Fruit fly (Drosophila melanogaster) whole organism, embryonic: ENCODE measurements around the gene lbl.
A peak's percentile ranks its signal among the peaks of the same experiment; 100 is the strongest.

Experiments used
- Abd-B ChIP-seq: fragments of 200-800 bp; sonication (Bioruptor generic); optimal IDR thresholded peaks from 2 replicates; lab custom pipeline; 2018; ENCODE audit warnings: missing biosample characterization, mild to moderate bottlenecking, missing genetic modification characterization, moderate library complexity
- CG10209 ChIP-seq: fragments of 200-800 bp; sonication (Bioruptor generic); optimal IDR thresholded peaks from 3 replicates; lab custom pipeline; 2017; ENCODE audit warnings: missing biosample characterization, mild to moderate bottlenecking, missing genetic modification characterization, missing genetic modification reagents
- CG11723 ChIP-seq: fragments of 200-800 bp; sonication (Bioruptor generic); optimal IDR thresholded peaks from 2 replicates; lab custom pipeline; 2017; ENCODE audit warnings: missing biosample characterization, mild to moderate bottlenecking, missing genetic modification characterization
- CG12236 ChIP-seq: fragments of 200-800 bp; sonication (Bioruptor generic); optimal IDR thresholded peaks from 2 replicates; lab custom pipeline; 2016; ENCODE audit warnings: missing biosample characterization, missing genetic modification characterization
- CG12299 ChIP-seq: fragments of 200-800 bp; sonication (Bioruptor generic); optimal IDR thresholded peaks from 2 replicates; lab custom pipeline; 2018; ENCODE audit warnings: missing biosample characterization, mild to moderate bottlenecking, missing genetic modification characterization
- CG14441 ChIP-seq: fragments of 200-800 bp; sonication (Bioruptor generic); IDR thresholded peaks from 2 replicates; pipeline ENCODE4 v1.3.6; 2022; ENCODE audit warnings: missing biosample characterization, missing genetic modification characterization
- CG1647 ChIP-seq: fragments of 200-800 bp; sonication (Bioruptor generic); optimal IDR thresholded peaks from 3 replicates; lab custom pipeline; 2016; ENCODE audit warnings: missing biosample characterization, missing genetic modification characterization
- CG16779 ChIP-seq: fragments of 200-800 bp; sonication (Bioruptor generic); IDR thresholded peaks from 2 replicates; pipeline ENCODE4 v1.3.6; 2022; ENCODE audit warnings: missing biosample characterization, missing genetic modification characterization
- CG17359 ChIP-seq: fragments of 200-800 bp; sonication (Bioruptor generic); optimal IDR thresholded peaks from 3 replicates; lab custom pipeline; 2018; ENCODE audit warnings: missing biosample characterization, mild to moderate bottlenecking, missing genetic modification characterization, moderate library complexity
- CG17361 ChIP-seq: fragments of 200-800 bp; sonication (Bioruptor generic); IDR thresholded peaks from 3 replicates; pipeline ENCODE4 v1.3.6; 2022; ENCODE audit warnings: missing biosample characterization, missing genetic modification characterization
- CG18262 ChIP-seq: fragments of 200-800 bp; optimal IDR thresholded peaks from 3 replicates; lab custom pipeline; 2019; ENCODE audit warnings: missing biosample characterization, mild to moderate bottlenecking, missing genetic modification characterization, moderate library complexity
- CG3065 ChIP-seq: fragments of 200-800 bp; sonication (Bioruptor generic); optimal IDR thresholded peaks from 2 replicates; lab custom pipeline; 2016; ENCODE audit warnings: missing biosample characterization, missing genetic modification characterization
- CG6854 ChIP-seq: fragments of 200-800 bp; sonication (Bioruptor generic); optimal IDR thresholded peaks from 3 replicates; lab custom pipeline; 2017; ENCODE audit warnings: missing biosample characterization, mild to moderate bottlenecking, missing genetic modification characterization
- CG7963 ChIP-seq: fragments of 200-800 bp; sonication (Bioruptor generic); IDR thresholded peaks from 3 replicates; pipeline ENCODE4 v1.3.6; 2022; ENCODE audit warnings: missing biosample characterization, missing genetic modification characterization; ENCODE audit not compliant: partially characterized antibody
- CG8089 ChIP-seq: fragments of 200-800 bp; sonication (Bioruptor generic); optimal IDR thresholded peaks from 3 replicates; lab custom pipeline; 2016; ENCODE audit warnings: missing biosample characterization, missing genetic modification characterization
- CG8478 ChIP-seq: fragments of >200 bp; optimal IDR thresholded peaks from 2 replicates; lab custom pipeline; 2018
- CTCF ChIP-seq: fragments of 200-800 bp; sonication (Bioruptor generic); optimal IDR thresholded peaks from 2 replicates; lab custom pipeline; 2017; ENCODE audit warnings: missing biosample characterization, mild to moderate bottlenecking, missing genetic modification characterization, moderate library complexity
- CoRest ChIP-seq: fragments of 200-800 bp; sonication (Bioruptor generic); optimal IDR thresholded peaks from 3 replicates; lab custom pipeline; 2018; ENCODE audit warnings: missing biosample characterization, mild to moderate bottlenecking, missing genetic modification characterization, moderate library complexity
- CrebB ChIP-seq: fragments of 200-800 bp; sonication (Bioruptor generic); optimal IDR thresholded peaks from 3 replicates; lab custom pipeline; 2018; ENCODE audit warnings: missing biosample characterization, mild to moderate bottlenecking, missing genetic modification characterization
- Dad ChIP-seq: fragments of 200-800 bp; sonication (Bioruptor generic); optimal IDR thresholded peaks from 3 replicates; lab custom pipeline; 2016; ENCODE audit warnings: missing biosample characterization, missing genetic modification characterization
- Dip2 ChIP-seq: fragments of 200-800 bp; sonication (Bioruptor generic); IDR thresholded peaks from 2 replicates; pipeline ENCODE4 v1.3.6; 2022; ENCODE audit warnings: missing biosample characterization, missing genetic modification characterization
- Dref ChIP-seq: fragments of 200-800 bp; sonication (Bioruptor generic); IDR thresholded peaks from 2 replicates; pipeline ENCODE4 v1.3.6; 2022; ENCODE audit warnings: missing biosample characterization, missing genetic modification characterization
- ERR ChIP-seq: fragments of 200-800 bp; sonication (Bioruptor generic); optimal IDR thresholded peaks from 2 replicates; lab custom pipeline; 2016; ENCODE audit warnings: missing biosample characterization, missing genetic modification characterization
- Gug ChIP-seq: fragments of 200-800 bp; sonication (Bioruptor generic); IDR thresholded peaks from 4 replicates; pipeline ENCODE4 v1.3.6; 2022; ENCODE audit warnings: missing biosample characterization, missing genetic modification characterization
- HLH54F ChIP-seq: fragments of 200-800 bp; sonication (Bioruptor generic); optimal IDR thresholded peaks from 3 replicates; lab custom pipeline; 2016; ENCODE audit warnings: missing biosample characterization, missing genetic modification characterization
- Hr51 ChIP-seq, 2 experiments: fragments of 200-800 bp; sonication (Bioruptor generic); optimal IDR thresholded peaks; 2 replicates in 1 of 2; 3 replicates in 1 of 2; lab custom pipeline; 2016 to 2018; ENCODE audit warnings: missing biosample characterization in 2 of 2, missing genetic modification characterization in 2 of 2, mild to moderate bottlenecking in 1 of 2, moderate library complexity in 1 of 2
- Lpt ChIP-seq: fragments of >200 bp; optimal IDR thresholded peaks from 2 replicates; lab custom pipeline; 2018; ENCODE audit warnings: missing biosample characterization, missing genetic modification characterization
- Mes4 ChIP-seq: fragments of 200-800 bp; sonication (Bioruptor generic); optimal IDR thresholded peaks from 2 replicates; lab custom pipeline; 2016; ENCODE audit warnings: missing biosample characterization, missing genetic modification characterization
- NfI ChIP-seq: fragments of 200-800 bp; sonication (Bioruptor generic); optimal IDR thresholded peaks from 3 replicates; lab custom pipeline; 2018; ENCODE audit warnings: missing biosample characterization, mild to moderate bottlenecking, missing genetic modification characterization, moderate library complexity
- Rfx ChIP-seq: fragments of 200-800 bp; sonication (Bioruptor generic); IDR thresholded peaks from 2 replicates; pipeline ENCODE4 v1.3.6; 2022; ENCODE audit warnings: missing biosample characterization, missing genetic modification characterization
- Scr ChIP-seq: fragments of 200-800 bp; sonication (Bioruptor generic); IDR thresholded peaks from 2 replicates; pipeline ENCODE4 v1.3.6; 2022; ENCODE audit warnings: missing biosample characterization, missing genetic modification characterization; ENCODE audit not compliant: partially characterized antibody
- Taf1 ChIP-seq: fragments of 200-800 bp; sonication (Bioruptor generic); IDR thresholded peaks from 2 replicates; pipeline ENCODE4 v1.3.6; 2022; ENCODE audit warnings: missing biosample characterization, missing genetic modification characterization
- aop ChIP-seq: fragments of 200-800 bp; sonication (Bioruptor generic); IDR thresholded peaks from 2 replicates; pipeline ENCODE4 v1.3.6; 2022; ENCODE audit warnings: missing biosample characterization, missing genetic modification characterization
- ato ChIP-seq: fragments of 200-800 bp; sonication (Bioruptor generic); IDR thresholded peaks from 2 replicates; pipeline ENCODE4 v1.3.6; 2022; ENCODE audit warnings: missing biosample characterization, missing genetic modification characterization; ENCODE audit not compliant: partially characterized antibody
- chm ChIP-seq: fragments of 200-800 bp; sonication (Bioruptor generic); IDR thresholded peaks from 2 replicates; pipeline ENCODE4 v1.3.6; 2022; ENCODE audit warnings: missing biosample characterization, missing genetic modification characterization
- croc ChIP-seq: fragments of 200-800 bp; sonication (Bioruptor generic); conservative IDR thresholded peaks from 3 replicates; pipeline ENCODE4 v1.3.6; 2022; ENCODE audit warnings: missing biosample characterization, missing genetic modification characterization
- crol ChIP-seq: fragments of 200-800 bp; sonication (Bioruptor generic); IDR thresholded peaks from 2 replicates; pipeline ENCODE4 v1.3.6; 2022; ENCODE audit warnings: missing biosample characterization, missing genetic modification characterization
- dimm ChIP-seq: fragments of 200-800 bp; sonication (Bioruptor generic); IDR thresholded peaks from 2 replicates; pipeline ENCODE4 v1.3.6; 2022; ENCODE audit warnings: missing biosample characterization, missing genetic modification characterization
- disco-r ChIP-seq: fragments of 200-800 bp; sonication (Bioruptor generic); optimal IDR thresholded peaks from 2 replicates; lab custom pipeline; 2016; ENCODE audit warnings: missing biosample characterization, missing genetic modification characterization
- en ChIP-seq: fragments of 200-800 bp; sonication (Bioruptor generic); optimal IDR thresholded peaks from 2 replicates; lab custom pipeline; 2016; ENCODE audit warnings: missing biosample characterization, missing genetic modification characterization
- insv ChIP-seq, 2 experiments: fragments of 200-800 bp; sonication (Bioruptor generic); optimal IDR thresholded peaks; 3 replicates each; lab custom pipeline; 2016 to 2018; ENCODE audit warnings: missing biosample characterization in 2 of 2, missing genetic modification characterization in 2 of 2
- jigr1 ChIP-seq: fragments of 200-800 bp; sonication (Bioruptor generic); IDR thresholded peaks from 3 replicates; pipeline ENCODE4 v1.3.6; 2022; ENCODE audit warnings: missing biosample characterization, missing genetic modification characterization
- knrl ChIP-seq: fragments of 200-800 bp; sonication (Bioruptor generic); IDR thresholded peaks from 3 replicates; pipeline ENCODE4 v1.3.6; 2022; ENCODE audit warnings: missing biosample characterization, missing genetic modification characterization; ENCODE audit not compliant: partially characterized antibody
- lola ChIP-seq, 3 experiments: fragments of >200 bp in 2 of 3; fragments of 200-800 bp in 1 of 3; sonication (Bioruptor generic) in 1 of 3; optimal IDR thresholded peaks; 2 replicates each; lab custom pipeline; 2017 to 2019; ENCODE audit warnings: missing biosample characterization in 3 of 3, missing genetic modification characterization in 3 of 3, mild to moderate bottlenecking in 1 of 3, moderate library complexity in 1 of 3
- lov ChIP-seq, 2 experiments: fragments of 200-800 bp in 1 of 2; fragments of >200 bp in 1 of 2; sonication (Bioruptor generic) in 1 of 2; IDR thresholded peaks in 1 of 2; optimal IDR thresholded peaks in 1 of 2; 2 replicates in 1 of 2; 3 replicates in 1 of 2; pipeline versions ENCODE4 v1.3.6 to Lab custom; 2017 to 2022; ENCODE audit warnings: missing biosample characterization in 1 of 2, missing genetic modification characterization in 1 of 2
- psq ChIP-seq: fragments of 200-800 bp; sonication (Bioruptor generic); optimal IDR thresholded peaks from 2 replicates; lab custom pipeline; 2017; ENCODE audit warnings: missing biosample characterization, missing genetic modification characterization
- ranshi ChIP-seq: fragments of 200-800 bp; sonication (Bioruptor generic); IDR thresholded peaks from 2 replicates; pipeline ENCODE4 v1.3.6; 2022; ENCODE audit warnings: missing biosample characterization, missing genetic modification characterization
- schlank ChIP-seq: fragments of 200-800 bp; sonication (Bioruptor generic); optimal IDR thresholded peaks from 2 replicates; lab custom pipeline; 2018; ENCODE audit warnings: missing biosample characterization, mild to moderate bottlenecking, missing genetic modification characterization
- sob ChIP-seq: fragments of 200-800 bp; sonication (Bioruptor generic); IDR thresholded peaks from 2 replicates; pipeline ENCODE4 v1.3.6; 2022; ENCODE audit warnings: missing biosample characterization, missing genetic modification characterization
- sqz ChIP-seq: fragments of 200-800 bp; sonication (Bioruptor generic); optimal IDR thresholded peaks from 3 replicates; lab custom pipeline; 2018; ENCODE audit warnings: missing biosample characterization, mild to moderate bottlenecking, missing genetic modification characterization
- tap ChIP-seq: fragments of 200-800 bp; optimal IDR thresholded peaks from 3 replicates; lab custom pipeline; 2019; ENCODE audit warnings: missing biosample characterization, mild to moderate bottlenecking, missing genetic modification characterization, moderate library complexity
- zfh1 ChIP-seq: fragments of 200-800 bp; sonication (Bioruptor generic); IDR thresholded peaks from 3 replicates; pipeline ENCODE4 v1.3.6; 2022; ENCODE audit warnings: missing biosample characterization, missing genetic modification characterization

Gene lbl

dm6 chr3R:21376331-21376761 lies 57.6 kb downstream of the lbl start (continued):
- TF ChIP-seq sob (GFP tag; lab: Robert Waterston, UW) (peak; percentile 52; the same call in 1 of the 2 replicates), Dip2 (GFP tag; lab: Robert Waterston, UW) (no peak), insv (GFP tag; optimal IDR thresholded peaks at IDR 0.05; lab: Kevin White, UChicago) (no peak), CG17359 (tag; lab: Kevin White, UChicago) (no peak), schlank (no peak), CG14441 (GFP tag; lab: Robert Waterston, UW) (no peak), Taf1 (GFP tag; lab: Robert Waterston, UW) (no peak), croc (GFP tag; lab: Robert Waterston, UW) (no peak), CG17361 (GFP tag; lab: Robert Waterston, UW) (no peak), psq (no peak), CrebB (tag; lab: Kevin White, UChicago) (peak; percentile 24), CG16779 (no peak), CTCF (no peak), HLH54F (GFP tag; lab: Kevin White, UChicago) (no peak), NfI (peak; percentile 40), CG12299 (tag; lab: Kevin White, UChicago) (peak; percentile 36), CG8089 (GFP tag; lab: Kevin White, UChicago) (no peak), sqz (peak; percentile 64), CG10209 (GFP tag; lab: Kevin White, UChicago) (no peak), CG11723 (GFP tag; lab: Kevin White, UChicago) (peak; percentile 71), tap (tag; lab: Kevin White, UChicago) (no peak), CG1647 (no peak), en (GFP tag; lab: Kevin White, UChicago) (no peak), Hr51 (GFP tag; optimal IDR thresholded peaks at IDR 0.05; lab: Kevin White, UChicago) (peak in 1 of 2 experiments; percentile 82), chm (GFP tag; lab: Robert Waterston, UW) (no peak), lola (GFP tag; optimal IDR thresholded peaks at IDR 0.05; lab: Kevin White, UChicago) (no peak), Mes4 (GFP tag; lab: Kevin White, UChicago) (no peak), Lpt (GFP tag; lab: Kevin White, UChicago) (no peak), ato (peak; percentile 72), Scr (GFP tag; lab: Robert Waterston, UW) (no peak), CG6854 (GFP tag; lab: Kevin White, UChicago) (peak; percentile 47), crol (GFP tag; lab: Robert Waterston, UW) (no peak), zfh1 (GFP tag; lab: Robert Waterston, UW) (peak; percentile 36; the same call in 1 of the 3 replicates), CG8478 (lab: Kevin White, UChicago) (peak; percentile 80), knrl (GFP tag; lab: Robert Waterston, UW) (no peak; the same call in 2 of the 3 replicates), Abd-B (no peak), lov (optimal IDR thresholded peaks at IDR 0.05; lab: Kevin White, UChicago) (no peak), lov (GFP tag; IDR thresholded peaks at IDR 0.05; lab: Robert Waterston, UW) (no peak), CG18262 (tag; lab: Kevin White, UChicago) (no peak), Dad (GFP tag; lab: Kevin White, UChicago) (no peak), Gug (no peak), CoRest (tag; lab: Kevin White, UChicago) (no peak), disco-r (GFP tag; lab: Kevin White, UChicago) (no peak), ranshi (GFP tag; lab: Robert Waterston, UW) (no peak), Dref (GFP tag; lab: Robert Waterston, UW) (peak; percentile 36), dimm (GFP tag; lab: Robert Waterston, UW) (no peak), ERR (GFP tag; lab: Kevin White, UChicago) (no peak), CG7963 (GFP tag; lab: Robert Waterston, UW) (no peak), CG12236 (GFP tag; lab: Kevin White, UChicago) (no peak), aop (GFP tag; lab: Robert Waterston, UW) (no peak), CG3065 (GFP tag; lab: Kevin White, UChicago) (no peak), jigr1 (no peak), Rfx (GFP tag; lab: Robert Waterston, UW) (peak; percentile 35; the same call in 1 of the 2 replicates)
